Fruit fly (Drosophila melanogaster) whole organism, embryonic: ENCODE measurements around the gene RpL32.
A peak's percentile ranks its signal among the peaks of the same experiment; 100 is the strongest.

Source experiments
- Abd-B ChIP-seq: fragments of 200-800 bp; sonication (Bioruptor generic); optimal IDR thresholded peaks from 2 replicates; lab custom pipeline; 2018; ENCODE audit warnings: missing biosample characterization, mild to moderate bottlenecking, missing genetic modification characterization, moderate library complexity
- Blimp-1 ChIP-seq: fragments of 200-800 bp; sonication (Bioruptor generic); optimal IDR thresholded peaks from 3 replicates; lab custom pipeline; 2018; ENCODE audit warnings: missing biosample characterization, missing genetic modification characterization, mild to moderate bottlenecking, moderate library complexity, missing genetic modification reagents
- CG11085 ChIP-seq: fragments of 200-800 bp; sonication (Bioruptor generic); IDR thresholded peaks from 2 replicates; pipeline ENCODE4 v1.3.6; 2022; ENCODE audit warnings: missing biosample characterization, missing genetic modification characterization
- CG11247 ChIP-seq: fragments of 200-800 bp; sonication (Bioruptor generic); IDR thresholded peaks from 2 replicates; pipeline ENCODE4 v1.3.6; 2022; ENCODE audit warnings: missing biosample characterization, missing genetic modification characterization
- CG13123 ChIP-seq: fragments of 200-800 bp; sonication (Bioruptor generic); optimal IDR thresholded peaks from 2 replicates; lab custom pipeline; 2016; ENCODE audit warnings: missing biosample characterization, missing genetic modification characterization
- CG16863 ChIP-seq: fragments of 200-800 bp; sonication (Bioruptor generic); optimal IDR thresholded peaks from 3 replicates; lab custom pipeline; 2016; ENCODE audit warnings: missing biosample characterization, missing genetic modification characterization
- CG17912 ChIP-seq: fragments of 200-800 bp; sonication (Bioruptor generic); optimal IDR thresholded peaks from 2 replicates; lab custom pipeline; 2018; ENCODE audit warnings: missing biosample characterization, mild to moderate bottlenecking, missing genetic modification characterization
- CG2712 ChIP-seq: fragments of 200-800 bp; optimal IDR thresholded peaks from 3 replicates; lab custom pipeline; 2019; ENCODE audit warnings: missing biosample characterization, mild to moderate bottlenecking, missing genetic modification characterization, moderate library complexity
- CG31224 ChIP-seq: fragments of 200-800 bp; sonication (Bioruptor generic); IDR thresholded peaks from 2 replicates; pipeline ENCODE4 v1.3.6; 2022; ENCODE audit warnings: missing biosample characterization, missing genetic modification characterization
- CG3281 ChIP-seq: fragments of 200-800 bp; sonication (Bioruptor generic); optimal IDR thresholded peaks from 3 replicates; lab custom pipeline; 2017; ENCODE audit warnings: missing biosample characterization, mild to moderate bottlenecking, missing genetic modification characterization
- CG43689 ChIP-seq: fragments of 200-800 bp; sonication (Bioruptor generic); IDR thresholded peaks from 2 replicates; pipeline ENCODE4 v1.3.6; 2022; ENCODE audit warnings: missing biosample characterization, missing genetic modification characterization
- CG5180 ChIP-seq: fragments of 200-800 bp; sonication (Bioruptor generic); optimal IDR thresholded peaks from 3 replicates; lab custom pipeline; 2017; ENCODE audit warnings: missing biosample characterization, missing genetic modification characterization, mild to moderate bottlenecking, moderate library complexity, missing genetic modification reagents
- CG6272 ChIP-seq: fragments of 200-800 bp; sonication (Bioruptor generic); IDR thresholded peaks from 2 replicates; pipeline ENCODE4 v1.3.6; 2022; ENCODE audit warnings: missing biosample characterization, missing genetic modification characterization
- CG7357 ChIP-seq: fragments of 200-800 bp; sonication (Bioruptor generic); IDR thresholded peaks from 3 replicates; pipeline ENCODE4 v1.3.6; 2022; ENCODE audit warnings: missing biosample characterization, missing genetic modification characterization
- CG8281 ChIP-seq: fragments of 200-800 bp; sonication (Bioruptor generic); optimal IDR thresholded peaks from 2 replicates; lab custom pipeline; 2018; ENCODE audit warnings: missing biosample characterization, mild to moderate bottlenecking, missing genetic modification characterization, moderate library complexity
- CG8478 ChIP-seq: fragments of >200 bp; optimal IDR thresholded peaks from 2 replicates; lab custom pipeline; 2018
- CG9932 ChIP-seq: fragments of 200-800 bp; sonication (Bioruptor generic); IDR thresholded peaks from 2 replicates; pipeline ENCODE4 v1.3.6; 2022; ENCODE audit warnings: missing biosample characterization, missing genetic modification characterization
- Dek ChIP-seq: fragments of 200-800 bp; sonication (Bioruptor generic); optimal IDR thresholded peaks from 3 replicates; lab custom pipeline; 2019; ENCODE audit warnings: missing biosample characterization, mild to moderate bottlenecking, missing genetic modification characterization, moderate library complexity
- Dip3 ChIP-seq: fragments of 200-800 bp; sonication (Bioruptor generic); optimal IDR thresholded peaks from 3 replicates; lab custom pipeline; 2016; ENCODE audit warnings: missing biosample characterization, missing genetic modification characterization
- Ets97D ChIP-seq: fragments of 200-800 bp; sonication (Bioruptor generic); optimal IDR thresholded peaks from 3 replicates; lab custom pipeline; 2016; ENCODE audit warnings: missing biosample characterization, missing genetic modification characterization
- Gug ChIP-seq: fragments of 200-800 bp; sonication (Bioruptor generic); IDR thresholded peaks from 4 replicates; pipeline ENCODE4 v1.3.6; 2022; ENCODE audit warnings: missing biosample characterization, missing genetic modification characterization
- HLH4C ChIP-seq: fragments of 200-800 bp; sonication (Bioruptor generic); IDR thresholded peaks from 3 replicates; pipeline ENCODE4 v1.3.6; 2022; ENCODE audit warnings: missing biosample characterization, missing genetic modification characterization; ENCODE audit not compliant: partially characterized antibody
- HLH54F ChIP-seq: fragments of 200-800 bp; sonication (Bioruptor generic); optimal IDR thresholded peaks from 3 replicates; lab custom pipeline; 2016; ENCODE audit warnings: missing biosample characterization, missing genetic modification characterization
- HLHmδ ChIP-seq: fragments of 200-800 bp; sonication (Bioruptor generic); optimal IDR thresholded peaks from 2 replicates; lab custom pipeline; 2018; ENCODE audit warnings: missing biosample characterization, mild to moderate bottlenecking, missing genetic modification characterization, moderate library complexity
- Hmx ChIP-seq: fragments of 200-800 bp; sonication (Bioruptor generic); optimal IDR thresholded peaks from 2 replicates; lab custom pipeline; 2016; ENCODE audit warnings: missing biosample characterization, missing genetic modification characterization
- NC2β ChIP-seq: fragments of 200-800 bp; sonication (Bioruptor generic); optimal IDR thresholded peaks from 2 replicates; lab custom pipeline; 2016; ENCODE audit warnings: missing biosample characterization, missing genetic modification characterization
- Ptx1 ChIP-seq: fragments of 200-800 bp; sonication (Bioruptor generic); IDR thresholded peaks from 2 replicates; pipeline ENCODE4 v1.3.6; 2022; ENCODE audit warnings: missing biosample characterization, missing genetic modification characterization
- Stat92E ChIP-seq, 3 experiments: fragments of >200 bp in 2 of 3; fragments of 200-800 bp in 1 of 3; sonication (Bioruptor generic) in 1 of 3; optimal IDR thresholded peaks; 2 replicates each; lab custom pipeline; 2017 to 2019; ENCODE audit warnings: missing biosample characterization in 3 of 3, missing genetic modification characterization in 3 of 3, mild to moderate bottlenecking in 1 of 3, moderate library complexity in 1 of 3
- Trl ChIP-seq, 3 experiments: fragments of >200 bp in 2 of 3; fragments of 200-800 bp in 1 of 3; sonication (Bioruptor generic) in 1 of 3; optimal IDR thresholded peaks; 2 replicates in 1 of 3; 3 replicates in 2 of 3; lab custom pipeline; 2016 to 2017; ENCODE audit warnings: missing biosample characterization in 1 of 3, missing genetic modification characterization in 1 of 3
- ara ChIP-seq: fragments of 200-800 bp; sonication (Bioruptor generic); IDR thresholded peaks from 2 replicates; pipeline ENCODE4 v1.3.6; 2022; ENCODE audit warnings: missing biosample characterization, missing genetic modification characterization
- ase ChIP-seq: fragments of 200-800 bp; sonication (Bioruptor generic); IDR thresholded peaks from 3 replicates; pipeline ENCODE4 v1.3.6; 2022; ENCODE audit warnings: missing biosample characterization, missing genetic modification characterization
- chif ChIP-seq, 2 experiments: fragments of 200-800 bp; sonication (Bioruptor generic); optimal IDR thresholded peaks; 3 replicates each; lab custom pipeline; 2016; ENCODE audit warnings: missing biosample characterization in 2 of 2, missing genetic modification characterization in 2 of 2
- croc ChIP-seq: fragments of 200-800 bp; sonication (Bioruptor generic); conservative IDR thresholded peaks from 3 replicates; pipeline ENCODE4 v1.3.6; 2022; ENCODE audit warnings: missing biosample characterization, missing genetic modification characterization
- dmrt99B ChIP-seq: fragments of 200-800 bp; sonication (Bioruptor generic); optimal IDR thresholded peaks from 2 replicates; lab custom pipeline; 2018; ENCODE audit warnings: missing biosample characterization, mild to moderate bottlenecking, missing genetic modification characterization, moderate library complexity
- inv ChIP-seq: fragments of 200-800 bp; sonication (Bioruptor generic); IDR thresholded peaks from 2 replicates; pipeline ENCODE4 v1.3.6; 2022; ENCODE audit warnings: missing biosample characterization, missing genetic modification characterization; ENCODE audit not compliant: partially characterized antibody
- lab ChIP-seq: fragments of 200-800 bp; sonication (Bioruptor generic); optimal IDR thresholded peaks from 3 replicates; lab custom pipeline; 2017; ENCODE audit warnings: missing biosample characterization, missing genetic modification characterization, mild to moderate bottlenecking, moderate library complexity, missing genetic modification reagents
- lola ChIP-seq, 3 experiments: fragments of >200 bp in 2 of 3; fragments of 200-800 bp in 1 of 3; sonication (Bioruptor generic) in 1 of 3; optimal IDR thresholded peaks; 2 replicates each; lab custom pipeline; 2017 to 2019; ENCODE audit warnings: missing biosample characterization in 3 of 3, missing genetic modification characterization in 3 of 3, mild to moderate bottlenecking in 1 of 3, moderate library complexity in 1 of 3
- maf-S ChIP-seq: fragments of 200-800 bp; sonication (Bioruptor generic); optimal IDR thresholded peaks from 2 replicates; lab custom pipeline; 2016; ENCODE audit warnings: missing biosample characterization, missing genetic modification characterization
- mld ChIP-seq: fragments of 200-800 bp; sonication (Bioruptor generic); IDR thresholded peaks from 3 replicates; pipeline ENCODE4 v1.3.6; 2022; ENCODE audit warnings: missing biosample characterization, missing genetic modification characterization; ENCODE audit not compliant: partially characterized antibody
- nerfin-1 ChIP-seq: fragments of 200-800 bp; sonication (Bioruptor generic); optimal IDR thresholded peaks from 3 replicates; lab custom pipeline; 2019; ENCODE audit warnings: missing biosample characterization, mild to moderate bottlenecking, missing genetic modification characterization, moderate library complexity
- onecut ChIP-seq: fragments of 200-800 bp; sonication (Bioruptor generic); IDR thresholded peaks from 2 replicates; pipeline ENCODE4 v1.3.6; 2022; ENCODE audit warnings: missing biosample characterization, missing genetic modification characterization
- pnt ChIP-seq: fragments of 200-800 bp; sonication (Bioruptor generic); optimal IDR thresholded peaks from 3 replicates; lab custom pipeline; 2016; ENCODE audit warnings: missing biosample characterization, missing genetic modification characterization
- seq ChIP-seq: fragments of 200-800 bp; sonication (Bioruptor generic); IDR thresholded peaks from 2 replicates; pipeline ENCODE4 v1.3.6; 2022; ENCODE audit warnings: missing biosample characterization, missing genetic modification characterization
- so ChIP-seq: fragments of 200-800 bp; sonication (Bioruptor generic); IDR thresholded peaks from 3 replicates; pipeline ENCODE4 v1.3.6; 2022; ENCODE audit warnings: missing biosample characterization, missing genetic modification characterization
- sob ChIP-seq: fragments of 200-800 bp; sonication (Bioruptor generic); IDR thresholded peaks from 2 replicates; pipeline ENCODE4 v1.3.6; 2022; ENCODE audit warnings: missing biosample characterization, missing genetic modification characterization
- tll ChIP-seq, 2 experiments: fragments of 200-800 bp in 1 of 2; fragments of >200 bp in 1 of 2; sonication (Bioruptor generic) in 1 of 2; optimal IDR thresholded peaks; 2 replicates each; lab custom pipeline; 2017 to 2019; ENCODE audit warnings: missing biosample characterization in 2 of 2, missing genetic modification characterization in 2 of 2, mild to moderate bottlenecking in 1 of 2, moderate library complexity in 1 of 2
- unc-4 ChIP-seq: fragments of 200-800 bp; sonication (Bioruptor generic); IDR thresholded peaks from 2 replicates; pipeline ENCODE4 v1.3.6; 2022; ENCODE audit warnings: missing biosample characterization, missing genetic modification characterization; ENCODE audit not compliant: partially characterized antibody
- zen2 ChIP-seq: fragments of 200-800 bp; sonication (Bioruptor generic); IDR thresholded peaks from 3 replicates; pipeline ENCODE4 v1.3.6; 2022; ENCODE audit warnings: missing biosample characterization, missing genetic modification characterization; ENCODE audit not compliant: partially characterized antibody

The RpL32 gene

dm6 chr3R:30058057-30058868, 12.3 kb upstream of the RpL32 start, which contains the start of gene sima (continued):
- TF ChIP-seq Dip3 (GFP tag; lab: Kevin White, UChicago), result peak; percentile 18
- TF ChIP-seq HLH54F (GFP tag; lab: Kevin White, UChicago), result peak; percentile 32
- no peak for TF ChIP-seq CG8478 (lab: Kevin White, UChicago)
- no peak for TF ChIP-seq CG5180 (GFP tag; lab: Kevin White, UChicago)
- no peak for TF ChIP-seq Trl (optimal IDR thresholded peaks at IDR 0.05; lab: Kevin White, UChicago)
- TF ChIP-seq Trl (GFP tag; optimal IDR thresholded peaks at IDR 0.05; lab: Kevin White, UChicago), result peak; percentile 35
- no peak for TF ChIP-seq ase
- peak in 1 of 3 experiments; percentile 22 for TF ChIP-seq Stat92E (GFP tag; optimal IDR thresholded peaks at IDR 0.05; lab: Kevin White, UChicago)
- TF ChIP-seq ara (GFP tag; lab: Robert Waterston, UW), result no peak
- no peak for TF ChIP-seq HLHmδ
- TF ChIP-seq CG8281, result no peak
- 0 out of 2 replicates have a peak, but pooled peaks have one; percentile 19 for TF ChIP-seq unc-4
- peak; percentile 63 for TF ChIP-seq CG9932
- peak; percentile 62 for TF ChIP-seq onecut (GFP tag; lab: Robert Waterston, UW)
- no peak for TF ChIP-seq croc (GFP tag; lab: Robert Waterston, UW)
- TF ChIP-seq so (GFP tag; lab: Robert Waterston, UW), result no peak
- TF ChIP-seq seq (GFP tag; lab: Robert Waterston, UW), result no peak
- TF ChIP-seq Ets97D, result peak; percentile 69
- TF ChIP-seq CG13123 (GFP tag; lab: Kevin White, UChicago), result no peak
- no peak for TF ChIP-seq lola (GFP tag; optimal IDR thresholded peaks at IDR 0.05; lab: Kevin White, UChicago)
- peak; percentile 17 for TF ChIP-seq Blimp-1 (GFP tag; lab: Kevin White, UChicago)
- no peak for TF ChIP-seq CG3281 (GFP tag; lab: Kevin White, UChicago)
- TF ChIP-seq mld (GFP tag; lab: Robert Waterston, UW), result no peak
- TF ChIP-seq sob, result 0 out of 2 replicates have a peak, but pooled peaks have one; percentile 26
- TF ChIP-seq CG2712 (tag; lab: Kevin White, UChicago), result peak; percentile 54
- TF ChIP-seq Dek, result peak; percentile 52
- TF ChIP-seq NC2β, result no peak
- peak; percentile 4 to 18 for TF ChIP-seq chif (GFP tag; optimal IDR thresholded peaks at IDR 0.05; lab: Kevin White, UChicago)
- TF ChIP-seq Hmx (GFP tag; lab: Kevin White, UChicago), result no peak
- TF ChIP-seq CG11085 (GFP tag; lab: Robert Waterston, UW), result no peak
- peak; percentile 37 for TF ChIP-seq lab (GFP tag; lab: Kevin White, UChicago)
- no peak for TF ChIP-seq Gug (GFP tag; lab: Robert Waterston, UW)
- peak; percentile 52; the same call in 1 of the 2 replicates for TF ChIP-seq Ptx1 (GFP tag; lab: Robert Waterston, UW)
- TF ChIP-seq CG31224 (GFP tag; lab: Robert Waterston, UW), result 0 out of 2 replicates have a peak, but pooled peaks have one; percentile 35
- TF ChIP-seq nerfin-1 (tag; lab: Kevin White, UChicago), result peak; percentile 16
- no peak for TF ChIP-seq CG11247 (GFP tag; lab: Robert Waterston, UW)
- peak; percentile 34 for TF ChIP-seq dmrt99B (tag; lab: Kevin White, UChicago)
- TF ChIP-seq zen2, result no peak
- no peak for TF ChIP-seq HLH4C (GFP tag; lab: Robert Waterston, UW)
- no peak for TF ChIP-seq CG7357
- peak; percentile 55 for TF ChIP-seq maf-S (GFP tag; lab: Kevin White, UChicago)
- peak; percentile 23 for TF ChIP-seq CG16863 (GFP tag; lab: Kevin White, UChicago)
- TF ChIP-seq pnt (GFP tag; lab: Kevin White, UChicago), result no peak
- TF ChIP-seq Abd-B (GFP tag; lab: Kevin White, UChicago), result peak; percentile 43
- TF ChIP-seq CG17912 (GFP tag; lab: Kevin White, UChicago), result no peak
- no peak for TF ChIP-seq tll (GFP tag; optimal IDR thresholded peaks at IDR 0.05; lab: Kevin White, UChicago)
- no peak for TF ChIP-seq CG43689 (GFP tag; lab: Robert Waterston, UW)
- no peak for TF ChIP-seq CG6272
- no peak for TF ChIP-seq inv (GFP tag; lab: Robert Waterston, UW)
